Fruit fly (Drosophila melanogaster) whole organism, wandering third instar larva: ENCODE results near the gene CG44476.
A peak's percentile ranks its signal among the peaks of the same experiment; 100 is the strongest.

Source experiments
- Abd-B ChIP-seq: fragments of >200 bp; optimal IDR thresholded peaks from 2 replicates; lab custom pipeline; 2017; ENCODE audit warnings: missing biosample characterization, missing genetic modification characterization
- CG32264 ChIP-seq: fragments of 200-800 bp; sonication (Bioruptor generic); optimal IDR thresholded peaks from 2 replicates; lab custom pipeline; 2016; ENCODE audit warnings: missing biosample characterization, missing genetic modification characterization
- CG9705 ChIP-seq: fragments of 200-800 bp; sonication (Bioruptor generic); optimal IDR thresholded peaks from 2 replicates; lab custom pipeline; 2018; ENCODE audit warnings: missing biosample characterization, mild to moderate bottlenecking, missing genetic modification characterization
- CrebA ChIP-seq: fragments of 200-800 bp; sonication (Bioruptor generic); optimal IDR thresholded peaks from 2 replicates; lab custom pipeline; 2016; ENCODE audit warnings: missing biosample characterization, mild to moderate bottlenecking, missing genetic modification characterization, borderline replicate concordance
- Dfd ChIP-seq: fragments of >200 bp; optimal IDR thresholded peaks from 2 replicates; lab custom pipeline; 2017; ENCODE audit warnings: missing biosample characterization, missing genetic modification characterization
- Dif ChIP-seq: fragments of 200-275, 200-300 bp; sonication (Bioruptor generic); optimal IDR thresholded peaks from 2 replicates; lab custom pipeline; 2018; ENCODE audit warnings: missing biosample characterization, missing genetic modification characterization; ENCODE audit not compliant: partially characterized antibody
- GATAd ChIP-seq: sonication (Bioruptor generic); optimal IDR thresholded peaks from 2 replicates; lab custom pipeline; 2016; ENCODE audit warnings: missing biosample characterization, missing genetic modification characterization
- HLH106 ChIP-seq: fragments of 200-800 bp; optimal IDR thresholded peaks from 3 replicates; lab custom pipeline; 2019; ENCODE audit warnings: missing biosample characterization, mild to moderate bottlenecking, missing genetic modification characterization, moderate library complexity
- Hnf4 ChIP-seq: fragments of 200-800 bp; sonication (Bioruptor generic); optimal IDR thresholded peaks from 2 replicates; lab custom pipeline; 2016; ENCODE audit warnings: missing biosample characterization, mild to moderate bottlenecking, missing genetic modification characterization
- Hr78 ChIP-seq: fragments of >200 bp; optimal IDR thresholded peaks from 2 replicates; lab custom pipeline; 2017; ENCODE audit warnings: missing biosample characterization, missing genetic modification characterization
- Hr83 ChIP-seq: fragments of 200-300 bp; sonication (Bioruptor generic); optimal IDR thresholded peaks from 2 replicates; lab custom pipeline; 2016; ENCODE audit warnings: missing biosample characterization, mild to moderate bottlenecking, missing genetic modification characterization, moderate library complexity; ENCODE audit not compliant: poor library complexity, severe bottlenecking
- Jra ChIP-seq: sonication (Bioruptor generic); optimal IDR thresholded peaks from 2 replicates; lab custom pipeline; 2016; ENCODE audit warnings: missing biosample characterization, missing genetic modification characterization
- Mio ChIP-seq: sonication (Bioruptor generic); optimal IDR thresholded peaks from 2 replicates; lab custom pipeline; 2016; ENCODE audit warnings: missing biosample characterization, missing genetic modification characterization
- Myc ChIP-seq: fragments of >200 bp; optimal IDR thresholded peaks from 2 replicates; lab custom pipeline; 2017
- N ChIP-seq: fragments of >200 bp; optimal IDR thresholded peaks from 2 replicates; lab custom pipeline; 2018; ENCODE audit warnings: missing biosample characterization, missing external identifiers, missing genetic modification characterization
- OdsH ChIP-seq: fragments of 200-800 bp; sonication (Bioruptor generic); optimal IDR thresholded peaks from 2 replicates; lab custom pipeline; 2016; ENCODE audit warnings: missing biosample characterization, mild to moderate bottlenecking, missing genetic modification characterization
- Rel ChIP-seq, 2 experiments: fragments of 200-800 bp; sonication (Bioruptor generic) in 1 of 2; optimal IDR thresholded peaks; 2 replicates in 1 of 2; 3 replicates in 1 of 2; lab custom pipeline; 2016 to 2019; ENCODE audit warnings: mild to moderate bottlenecking in 2 of 2, missing biosample characterization in 2 of 2, missing genetic modification characterization in 2 of 2, moderate library complexity in 1 of 2
- Sp1 ChIP-seq: fragments of 200-800 bp; sonication (Bioruptor generic); optimal IDR thresholded peaks from 3 replicates; lab custom pipeline; 2019; ENCODE audit warnings: missing biosample characterization, mild to moderate bottlenecking, missing genetic modification characterization, moderate library complexity
- Vsx2 ChIP-seq: fragments of 200-300, 225-300 bp; sonication (Bioruptor generic); optimal IDR thresholded peaks from 2 replicates; lab custom pipeline; 2018; ENCODE audit warnings: missing biosample characterization, missing genetic modification characterization; ENCODE audit not compliant: partially characterized antibody
- br ChIP-seq: fragments of 200-800 bp; sonication (Bioruptor generic); optimal IDR thresholded peaks from 2 replicates; lab custom pipeline; 2016; ENCODE audit warnings: missing biosample characterization, missing genetic modification characterization
- brk ChIP-seq: fragments of 200-800 bp; sonication (Bioruptor generic); optimal IDR thresholded peaks from 2 replicates; lab custom pipeline; 2016; ENCODE audit warnings: missing biosample characterization, mild to moderate bottlenecking, missing genetic modification characterization
- dl ChIP-seq, 2 experiments: fragments of 175-275, 200-275 bp in 1 of 2; fragments of 200-275 bp in 1 of 2; sonication (Bioruptor generic); optimal IDR thresholded peaks; lab custom pipeline; 2018; ENCODE audit warnings: mild to moderate bottlenecking in 2 of 2, missing biosample characterization in 2 of 2, missing genetic modification characterization in 2 of 2, moderate library complexity in 2 of 2; ENCODE audit not compliant: partially characterized antibody in 2 of 2, insufficient read depth in 1 of 2
- dmrt93B ChIP-seq: fragments of 200-800 bp; sonication (Bioruptor generic); optimal IDR thresholded peaks from 2 replicates; lab custom pipeline; 2018; ENCODE audit warnings: missing biosample characterization, mild to moderate bottlenecking, missing genetic modification characterization
- dsf ChIP-seq: sonication (Bioruptor generic); optimal IDR thresholded peaks from 2 replicates; lab custom pipeline; 2016; ENCODE audit warnings: missing biosample characterization, missing genetic modification characterization, borderline replicate concordance
- ey ChIP-seq: fragments of 200-800 bp; sonication (Bioruptor generic); optimal IDR thresholded peaks from 2 replicates; lab custom pipeline; 2016; ENCODE audit warnings: missing biosample characterization, missing genetic modification characterization
- foxo ChIP-seq, 2 experiments: fragments of 200-800 bp; sonication (Bioruptor generic); optimal IDR thresholded peaks; 2 replicates in 1 of 2; 3 replicates in 1 of 2; lab custom pipeline; 2016 to 2017; ENCODE audit warnings: missing biosample characterization in 2 of 2, missing genetic modification characterization in 2 of 2
- fru ChIP-seq: fragments of 200-800 bp; sonication (Bioruptor generic); optimal IDR thresholded peaks from 3 replicates; lab custom pipeline; 2016; ENCODE audit warnings: missing biosample characterization, mild to moderate bottlenecking, missing genetic modification characterization
- h ChIP-seq: fragments of 200-800 bp; sonication (Bioruptor generic); optimal IDR thresholded peaks from 3 replicates; lab custom pipeline; 2016; ENCODE audit warnings: missing biosample characterization, mild to moderate bottlenecking, missing genetic modification characterization
- jim ChIP-seq: fragments of 175-275, 200-325 bp; sonication (Bioruptor generic); optimal IDR thresholded peaks from 2 replicates; lab custom pipeline; 2016; ENCODE audit warnings: missing biosample characterization, mild to moderate bottlenecking, missing genetic modification characterization
- lola ChIP-seq: fragments of >200 bp; optimal IDR thresholded peaks from 2 replicates; lab custom pipeline; 2017; ENCODE audit warnings: missing biosample characterization, missing genetic modification characterization
- pan ChIP-seq: fragments of >200 bp; optimal IDR thresholded peaks from 2 replicates; lab custom pipeline; 2017
- psq ChIP-seq: fragments of 200-800 bp; sonication (Bioruptor generic); optimal IDR thresholded peaks from 3 replicates; lab custom pipeline; 2017; ENCODE audit warnings: missing biosample characterization, mild to moderate bottlenecking, missing genetic modification characterization, moderate library complexity
- rgr ChIP-seq: fragments of 200-800 bp; sonication (Bioruptor generic); optimal IDR thresholded peaks from 3 replicates; lab custom pipeline; 2016; ENCODE audit warnings: missing biosample characterization, mild to moderate bottlenecking, missing genetic modification characterization
- sage ChIP-seq: fragments of 200-800 bp; sonication (Bioruptor generic); optimal IDR thresholded peaks from 2 replicates; lab custom pipeline; 2016; ENCODE audit warnings: missing biosample characterization, mild to moderate bottlenecking, missing genetic modification characterization
- sv ChIP-seq: fragments of 200-800 bp; sonication (Bioruptor generic); optimal IDR thresholded peaks from 3 replicates; lab custom pipeline; 2016; ENCODE audit warnings: missing biosample characterization, missing genetic modification characterization
- tai ChIP-seq: sonication (Bioruptor generic); optimal IDR thresholded peaks from 2 replicates; lab custom pipeline; 2016; ENCODE audit warnings: missing biosample characterization, missing genetic modification characterization
- usp ChIP-seq: fragments of >200 bp; optimal IDR thresholded peaks from 2 replicates; lab custom pipeline; 2017; ENCODE audit warnings: missing biosample characterization, missing genetic modification characterization
- woc ChIP-seq: sonication (Bioruptor generic); optimal IDR thresholded peaks from 2 replicates; lab custom pipeline; 2016; ENCODE audit warnings: missing biosample characterization, mild to moderate bottlenecking, missing genetic modification characterization

Gene CG44476

DNA sequence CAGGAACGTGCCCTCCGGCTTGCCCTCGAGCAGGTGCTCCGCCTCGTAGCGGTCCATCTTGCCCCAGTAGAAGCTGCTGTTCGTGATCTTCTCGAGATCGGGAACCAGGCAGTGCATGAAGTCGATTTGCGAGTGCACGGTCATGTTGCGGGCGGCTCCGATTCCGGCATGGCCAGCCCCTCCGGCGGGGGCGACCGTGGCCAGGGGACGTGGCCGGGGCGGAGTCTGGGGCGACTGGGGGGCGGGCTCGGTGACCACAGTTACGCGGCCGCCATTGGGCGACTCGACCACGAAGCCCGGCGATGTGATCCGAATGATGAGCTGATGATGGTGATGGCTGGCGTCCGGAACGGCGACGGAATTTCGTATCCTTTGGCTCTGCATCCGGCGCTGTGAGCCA lies 27.6 kb upstream of the CG44476 start:
- peak; percentile 99 for TF ChIP-seq Dfd (GFP tag; lab: Kevin White, UChicago)
- TF ChIP-seq CG32264 (GFP tag; lab: Kevin White, UChicago): no peak

dm6 chr2L:18137591-18138247 lies 24.7 kb upstream of the CG44476 start, which contains the start of gene kel:
Gene kel, minus strand, starts transcription at chr2L:18138083.
- TF ChIP-seq ey (GFP tag; lab: Kevin White, UChicago) (no peak), dmrt93B (GFP tag; lab: Kevin White, UChicago) (no peak), Hnf4 (no peak), foxo (GFP tag; optimal IDR thresholded peaks at IDR 0.05; lab: Kevin White, UChicago) (peak in 1 of 2 experiments; percentile 20), Mio (no peak), OdsH (peak; percentile 16), Hr78 (GFP tag; lab: Kevin White, UChicago) (no peak), HLH106 (tag; lab: Kevin White, UChicago) (peak; percentile 17), Hr83 (GFP tag; lab: Kevin White, UChicago) (peak; percentile 84), Abd-B (GFP tag; lab: Kevin White, UChicago) (no peak), woc (GFP tag; lab: Kevin White, UChicago) (peak; percentile 49), brk (GFP tag; lab: Kevin White, UChicago) (no peak), sv (GFP tag; lab: Kevin White, UChicago) (no peak), N (GFP tag; lab: Kevin White, UChicago) (no peak), sage (GFP tag; lab: Kevin White, UChicago) (no peak), usp (no peak), h (GFP tag; lab: Kevin White, UChicago) (peak; percentile 43), jim (GFP tag; lab: Kevin White, UChicago) (no peak), tai (GFP tag; lab: Kevin White, UChicago) (no peak), Sp1 (GFP tag; lab: Kevin White, UChicago) (peak; percentile 58), dl (GFP tag; optimal IDR thresholded peaks at IDR 0.05; lab: Kevin White, UChicago; ENCODE audit: insufficient read depth in 1 of 2, partially characterized antibody in 2 of 2) (no peak), Jra (no peak), rgr (GFP tag; lab: Kevin White, UChicago) (peak; percentile 61), pan (lab: Kevin White, UChicago) (no peak), dsf (no peak), lola (GFP tag; lab: Kevin White, UChicago) (no peak), Vsx2 (no peak), Dif (GFP tag; lab: Kevin White, UChicago) (peak; percentile 19), CrebA (GFP tag; lab: Kevin White, UChicago) (no peak), GATAd (GFP tag; lab: Kevin White, UChicago) (no peak), CG9705 (no peak), psq (GFP tag; lab: Kevin White, UChicago) (peak; percentile 1), br (GFP tag; lab: Kevin White, UChicago) (peak; percentile 41), Dfd (GFP tag; lab: Kevin White, UChicago) (peak; percentile 60), CG32264 (GFP tag; lab: Kevin White, UChicago) (no peak), Rel (GFP tag; optimal IDR thresholded peaks at IDR 0.05; lab: Kevin White, UChicago) (no peak), Rel (tag; optimal IDR thresholded peaks at IDR 0.05; lab: Kevin White, UChicago) (peak; percentile 30), Myc (no peak), fru (peak; percentile 33)
- TF ChIP-seq, all 38 proteins: peak for 14

- TF ChIP-seq sv (GFP tag; lab: Kevin White, UChicago) (peak; percentile 2), Vsx2 (no peak), Dif (GFP tag; lab: Kevin White, UChicago) (no peak), dsf (no peak), usp (no peak), Hnf4 (no peak), sage (GFP tag; lab: Kevin White, UChicago) (no peak)
Observed at dm6 chr2L:18136427-18136857, 23.5 kb upstream of the CG44476 start.
